Worm (Caenorhabditis elegans) whole organism, midembryonic: ENCODE data around the gene acy-1.

Source experiments
- ztf-23 ChIP-seq: fragments of 200-800 bp; sonication (Bioruptor generic); IDR thresholded peaks from 2 replicates; pipeline ENCODE4 v1.3.6; 2022; ENCODE audit warnings: missing genetic modification reagents, missing genetic modification characterization, missing compliant biosample characterization
- ztf-29 ChIP-seq: fragments of 200-800 bp; sonication (Bioruptor generic); IDR thresholded peaks from 2 replicates; pipeline ENCODE4 v1.3.6; 2022; ENCODE audit warnings: missing genetic modification reagents, missing genetic modification characterization, missing compliant biosample characterization

DNA sequence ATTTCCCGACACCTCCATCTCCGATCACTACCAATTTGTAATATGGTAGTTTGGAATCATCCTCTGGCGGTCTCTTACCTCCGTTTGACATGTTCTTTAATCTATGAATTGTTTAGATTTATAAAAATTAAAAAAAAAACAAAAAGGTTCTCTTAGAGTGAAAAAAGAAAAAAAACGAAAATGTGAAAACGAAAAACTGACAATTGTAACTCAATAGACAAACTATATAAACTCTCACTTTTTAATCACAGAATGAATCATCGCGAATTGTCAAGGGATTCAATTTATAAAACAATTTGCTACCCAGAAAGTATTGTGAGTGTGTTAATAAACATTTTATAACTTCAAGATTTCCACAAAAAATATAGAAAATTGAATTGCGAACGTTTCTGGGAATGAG, 18.1 kb downstream of the acy-1 start, which contains the start of gene ras-2:
- TF ChIP-seq ztf-29 (no peak), ztf-23 (GFP tag; lab: Robert Waterston, UW) (no peak)
